Fruit fly (Drosophila melanogaster): ENCODE measurements around the gene prt.

DNA sequence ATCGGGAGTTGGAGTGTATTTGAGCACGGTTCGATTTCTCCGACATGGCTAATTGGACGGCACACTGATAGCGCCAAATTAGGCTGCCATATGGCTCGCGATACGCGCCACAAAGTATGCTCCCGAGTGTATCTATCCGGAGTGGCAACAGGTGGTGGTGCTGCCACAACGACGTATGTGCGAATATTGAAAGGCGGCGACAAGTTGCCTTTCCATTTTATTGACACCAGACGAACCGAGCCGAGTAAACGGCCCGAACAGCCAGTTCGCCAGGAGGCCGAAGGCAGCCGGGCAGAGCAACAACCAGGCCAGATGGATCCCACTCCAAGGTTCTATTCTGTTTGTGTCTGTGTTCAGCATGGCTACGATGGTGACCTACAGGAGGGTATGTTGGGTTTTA, at the start of gene prt:
- no peak for TF ChIP-seq Dll (optimal IDR thresholded peaks at IDR 0.05)
- no peak for TF ChIP-seq EcR (GFP tag; optimal IDR thresholded peaks at IDR 0.05)
- no peak for TF ChIP-seq pan (optimal IDR thresholded peaks at IDR 0.05)
- no peak for TF ChIP-seq psq (optimal IDR thresholded peaks at IDR 0.05)
- no peak for TF ChIP-seq usp (GFP tag; optimal IDR thresholded peaks at IDR 0.05)
- no peak for TF ChIP-seq CG8478 (optimal IDR thresholded peaks at IDR 0.05)

All from whole organism.